Worm (Caenorhabditis elegans) whole organism, young adult: ENCODE data around the gene ttr-41.
A peak's percentile ranks its signal among the peaks of the same experiment; 100 is the strongest.
"Not testable (repeated sequence)": the region's sequence is repeated elsewhere in the genome, so short reads cannot be mapped to it uniquely, and the experiment has no call there.

Experiments
- B0019.2 ChIP-seq: fragments of 200-800 bp; sonication (Bioruptor generic); conservative IDR thresholded peaks from 2 replicates; pipeline ENCODE4 v1.3.6; 2022; ENCODE audit warnings: missing genetic modification reagents, missing genetic modification characterization, missing compliant biosample characterization
- B0336.3 ChIP-seq: fragments of 200-800 bp; sonication (Bioruptor generic); IDR thresholded peaks from 2 replicates; pipeline ENCODE4 v1.3.6; 2022; ENCODE audit warnings: missing genetic modification characterization, missing compliant biosample characterization
- C06A6.2 ChIP-seq: fragments of 200-800 bp; sonication (Bioruptor generic); conservative IDR thresholded peaks from 2 replicates; pipeline ENCODE4 v1.3.6; 2022; ENCODE audit warnings: missing genetic modification characterization, missing compliant biosample characterization
- F23B12.7 ChIP-seq: sonication (generic microtip); optimal IDR thresholded peaks from 2 replicates; lab custom pipeline; 2017; ENCODE audit warnings: missing genetic modification characterization, mild to moderate bottlenecking, missing compliant biosample characterization, antibody characterized with exemption, moderate library complexity; ENCODE audit not compliant: insufficient read depth
- F33H1.4 ChIP-seq: fragments of 200-800 bp; sonication (Bioruptor generic); IDR thresholded peaks from 2 replicates; pipeline ENCODE4 v1.3.6; 2022; ENCODE audit warnings: missing genetic modification reagents, missing genetic modification characterization, missing compliant biosample characterization
- F37B4.10 ChIP-seq: fragments of 200-800 bp; sonication (Bioruptor generic); IDR thresholded peaks from 2 replicates; pipeline ENCODE4 v1.3.6; 2022; ENCODE audit warnings: missing genetic modification characterization, missing compliant biosample characterization
- F49E8.2 ChIP-seq: sonication (generic microtip); optimal IDR thresholded peaks from 3 replicates; lab custom pipeline; 2017; ENCODE audit warnings: missing genetic modification characterization, mild to moderate bottlenecking, missing compliant biosample characterization, antibody characterized with exemption, moderate library complexity; ENCODE audit not compliant: insufficient read depth
- K11D2.4 ChIP-seq: fragments of 200-800 bp; sonication (Bioruptor generic); IDR thresholded peaks from 2 replicates; pipeline ENCODE4 v1.3.6; 2022; ENCODE audit warnings: missing genetic modification reagents, missing genetic modification characterization, missing compliant biosample characterization
- Y53G8AR.9 ChIP-seq: fragments of 200-800 bp; sonication (Bioruptor generic); conservative IDR thresholded peaks from 2 replicates; pipeline ENCODE4 v1.3.6; 2022; ENCODE audit warnings: missing genetic modification reagents, missing genetic modification characterization, missing compliant biosample characterization
- Y56A3A.18 ChIP-seq: fragments of 200-800 bp; sonication (Bioruptor generic); IDR thresholded peaks from 2 replicates; pipeline ENCODE4 v1.3.6; 2022; ENCODE audit warnings: missing genetic modification reagents, missing genetic modification characterization, missing compliant biosample characterization
- ZK185.1 ChIP-seq: sonication (generic microtip); optimal IDR thresholded peaks from 2 replicates; lab custom pipeline; 2016; ENCODE audit warnings: mild to moderate bottlenecking, missing genetic modification characterization, missing compliant biosample characterization; ENCODE audit not compliant: poor library complexity, severe bottlenecking
- aptf-3 ChIP-seq: fragments of 200-800 bp; sonication (Bioruptor generic); IDR thresholded peaks from 2 replicates; pipeline ENCODE4 v1.3.6; 2022; ENCODE audit warnings: missing genetic modification characterization, missing compliant biosample characterization
- athp-1 ChIP-seq: sonication (generic microtip); optimal IDR thresholded peaks from 2 replicates; lab custom pipeline; 2017; ENCODE audit warnings: mild to moderate bottlenecking, missing genetic modification characterization, missing compliant biosample characterization
- attf-3 ChIP-seq: fragments of 200-800 bp; sonication (Bioruptor generic); conservative IDR thresholded peaks from 2 replicates; pipeline ENCODE4 v1.3.6; 2022; ENCODE audit warnings: missing genetic modification reagents, missing genetic modification characterization, missing compliant biosample characterization
- attf-5 ChIP-seq: fragments of 200-800 bp; sonication (Bioruptor generic); optimal IDR thresholded peaks from 2 replicates; lab custom pipeline; 2018; ENCODE audit warnings: mild to moderate bottlenecking, missing genetic modification characterization, missing compliant biosample characterization
- bed-2 ChIP-seq: fragments of 200-800 bp; sonication (Bioruptor generic); IDR thresholded peaks from 2 replicates; pipeline ENCODE4 v1.3.6; 2022; ENCODE audit warnings: missing genetic modification reagents, missing genetic modification characterization, missing compliant biosample characterization
- die-1 ChIP-seq: sonication (generic microtip); optimal IDR thresholded peaks from 2 replicates; lab custom pipeline; 2016; ENCODE audit warnings: missing genotype, mild to moderate bottlenecking, missing genetic modification characterization, missing compliant biosample characterization
- dpl-1 ChIP-seq: fragments of 150-350 bp; optimal IDR thresholded peaks from 2 replicates; lab custom pipeline; 2014; ENCODE audit warnings: missing biosample characterization, missing genetic modification reagents, missing genetic modification characterization
- efl-1 ChIP-seq: fragments of 150-350 bp; optimal IDR thresholded peaks from 2 replicates; lab custom pipeline; 2014; ENCODE audit warnings: missing biosample characterization, missing genetic modification reagents, missing genetic modification characterization
- egl-18 ChIP-seq: fragments of 200-800 bp; sonication (Bioruptor generic); IDR thresholded peaks from 2 replicates; pipeline ENCODE4 v1.3.6; 2022; ENCODE audit warnings: missing genetic modification reagents, missing genetic modification characterization, missing compliant biosample characterization
- egl-44 ChIP-seq: fragments of 200-800 bp; sonication (Bioruptor generic); IDR thresholded peaks from 2 replicates; pipeline ENCODE4 v1.3.6; 2022; ENCODE audit warnings: missing genetic modification reagents, missing genetic modification characterization, missing compliant biosample characterization
- egrh-3 ChIP-seq: fragments of 200-800 bp; sonication (Bioruptor generic); IDR thresholded peaks from 2 replicates; pipeline ENCODE4 v1.3.6; 2022; ENCODE audit warnings: missing genetic modification reagents, missing genetic modification characterization, missing compliant biosample characterization
- hmg-1.2 ChIP-seq: fragments of 200-800 bp; sonication (Bioruptor generic); IDR thresholded peaks from 2 replicates; pipeline ENCODE4 v1.3.6; 2022; ENCODE audit warnings: missing genetic modification reagents, missing genetic modification characterization, missing compliant biosample characterization
- hrde-1 ChIP-seq: sonication (generic microtip); optimal IDR thresholded peaks from 2 replicates; lab custom pipeline; 2016; ENCODE audit warnings: missing genetic modification characterization, mild to moderate bottlenecking, missing compliant biosample characterization, moderate library complexity, missing genotype, missing genetic modification reagents, borderline replicate concordance
- hsf-1 ChIP-seq: fragments of 200-800 bp; sonication (Bioruptor generic); IDR thresholded peaks from 2 replicates; pipeline ENCODE4 v1.3.6; 2022; ENCODE audit warnings: missing genetic modification reagents, missing genetic modification characterization, missing compliant biosample characterization
- lin-35 ChIP-seq, 3 experiments: fragments of 150-350 bp in 2 of 3; sonication (generic microtip) in 1 of 3; optimal IDR thresholded peaks; 2 replicates each; lab custom pipeline; 2014 to 2018; ENCODE audit warnings: missing biosample characterization in 3 of 3, missing genetic modification characterization in 3 of 3, missing genetic modification reagents in 3 of 3
- lin-40 ChIP-seq: sonication (generic microtip); optimal IDR thresholded peaks from 2 replicates; lab custom pipeline; 2016; ENCODE audit warnings: missing genetic modification characterization, mild to moderate bottlenecking, missing compliant biosample characterization, missing genotype, missing genetic modification reagents
- lir-1 ChIP-seq: fragments of 200-800 bp; sonication (Bioruptor generic); conservative IDR thresholded peaks from 2 replicates; pipeline ENCODE4 v1.3.6; 2022; ENCODE audit warnings: missing genetic modification reagents, missing genetic modification characterization, missing compliant biosample characterization
- madf-3 ChIP-seq: fragments of 200-800 bp; sonication (Bioruptor generic); IDR thresholded peaks from 2 replicates; pipeline ENCODE4 v1.3.6; 2022; ENCODE audit warnings: missing genetic modification reagents, missing genetic modification characterization, missing compliant biosample characterization
- madf-6 ChIP-seq: fragments of 200-800 bp; sonication (Bioruptor generic); IDR thresholded peaks from 2 replicates; pipeline ENCODE4 v1.3.6; 2022; ENCODE audit warnings: missing genetic modification reagents, missing genetic modification characterization, missing compliant biosample characterization
- madf-8 ChIP-seq: fragments of 200-800 bp; sonication (Bioruptor generic); conservative IDR thresholded peaks from 2 replicates; pipeline ENCODE4 v1.3.6; 2022; ENCODE audit warnings: missing genetic modification reagents, missing genetic modification characterization, missing compliant biosample characterization
- nfyb-1 ChIP-seq: fragments of 200-800 bp; sonication (Bioruptor generic); IDR thresholded peaks from 2 replicates; pipeline ENCODE4 v1.3.6; 2022; ENCODE audit warnings: missing genetic modification reagents, missing genetic modification characterization, missing compliant biosample characterization
- nhr-80 ChIP-seq: sonication (generic microtip); optimal IDR thresholded peaks from 2 replicates; lab custom pipeline; 2016; ENCODE audit warnings: missing genetic modification characterization, missing compliant biosample characterization
- nhr-90 ChIP-seq: sonication (generic microtip); optimal IDR thresholded peaks from 2 replicates; lab custom pipeline; 2016; ENCODE audit warnings: missing genotype, mild to moderate bottlenecking, missing genetic modification characterization, missing compliant biosample characterization
- pbrm-1 ChIP-seq: fragments of 200-800 bp; sonication (Bioruptor generic); IDR thresholded peaks from 2 replicates; pipeline ENCODE4 v1.3.6; 2022; ENCODE audit warnings: missing genetic modification reagents, missing genetic modification characterization, missing compliant biosample characterization
- rpc-1 ChIP-seq, 2 experiments: fragments of 150-350 bp in 1 of 2; sonication (generic microtip) in 1 of 2; optimal IDR thresholded peaks; 2 replicates each; lab custom pipeline; 2014 to 2018; ENCODE audit warnings: missing biosample characterization in 1 of 2, missing genetic modification characterization in 1 of 2, missing genetic modification reagents in 1 of 2, missing genotype in 1 of 2
- snpc-1.3 ChIP-seq: sonication (generic microtip); optimal IDR thresholded peaks from 2 replicates; lab custom pipeline; 2017; ENCODE audit warnings: missing genetic modification characterization, mild to moderate bottlenecking, missing compliant biosample characterization, antibody characterized with exemption, moderate library complexity, missing genotype, missing genetic modification reagents; ENCODE audit not compliant: insufficient read depth
- snpc-4 ChIP-seq, 5 experiments: fragments of 150-350 bp in 1 of 5; sonication (generic microtip) in 4 of 5; optimal IDR thresholded peaks; 2 replicates each; lab custom pipeline; 2014 to 2018; ENCODE audit warnings: missing genetic modification characterization in 5 of 5, missing biosample characterization in 3 of 5, antibody characterized with exemption in 2 of 5, mild to moderate bottlenecking in 2 of 5, missing compliant biosample characterization in 2 of 5, missing genotype in 2 of 5, moderate library complexity in 2 of 5, missing genetic modification reagents in 1 of 5
- tlf-1 ChIP-seq: fragments of 200-800 bp; sonication (Bioruptor generic); optimal IDR thresholded peaks from 2 replicates; lab custom pipeline; 2018; ENCODE audit warnings: mild to moderate bottlenecking, missing genetic modification characterization, missing compliant biosample characterization
- unc-130 ChIP-seq: sonication (generic microtip); optimal IDR thresholded peaks from 2 replicates; lab custom pipeline; 2016; ENCODE audit warnings: missing genetic modification reagents, missing genetic modification characterization, missing compliant biosample characterization
- xnd-1 ChIP-seq: sonication (generic microtip); optimal IDR thresholded peaks from 2 replicates; lab custom pipeline; 2016; ENCODE audit warnings: missing genotype, missing genetic modification reagents, missing genetic modification characterization, missing compliant biosample characterization
- ztf-18 ChIP-seq: sonication (generic microtip); optimal IDR thresholded peaks from 2 replicates; lab custom pipeline; 2016; ENCODE audit warnings: missing genotype, mild to moderate bottlenecking, missing genetic modification characterization, missing compliant biosample characterization
- ztf-25 ChIP-seq: fragments of 200-800 bp; sonication (Bioruptor generic); IDR thresholded peaks from 2 replicates; pipeline ENCODE4 v1.3.6; 2022; ENCODE audit warnings: missing genetic modification reagents, missing genetic modification characterization, missing compliant biosample characterization
- ztf-26 ChIP-seq: sonication (generic microtip); optimal IDR thresholded peaks from 2 replicates; lab custom pipeline; 2017; ENCODE audit warnings: missing genetic modification characterization, missing compliant biosample characterization
- ztf-28 ChIP-seq: fragments of 200-800 bp; sonication (Bioruptor generic); IDR thresholded peaks from 2 replicates; pipeline ENCODE4 v1.3.6; 2022; ENCODE audit warnings: missing genetic modification reagents, missing genetic modification characterization, missing compliant biosample characterization

ttr-41 gene

ce11 chrII:4701482-4702119, 26.1 kb downstream of the ttr-41 start, which contains the start of gene unc-85 (continued):
- TF ChIP-seq C06A6.2 (GFP tag; lab: Robert Waterston, UW) (peak; percentile 98), nfyb-1 (peak; percentile 95), F49E8.2 (peak; percentile 87), ztf-25 (peak; percentile 93), F33H1.4 (peak; percentile 96), madf-8 (GFP tag; lab: Robert Waterston, UW) (peak; percentile 97), pbrm-1 (GFP tag; lab: Robert Waterston, UW) (peak; percentile 93), B0019.2 (GFP tag; lab: Robert Waterston, UW) (peak; percentile 98), ztf-28 (GFP tag; lab: Robert Waterston, UW) (peak; percentile 98), hsf-1 (GFP tag; lab: Robert Waterston, UW) (peak; percentile 95), athp-1 (peak; percentile 46), egl-44 (GFP tag; lab: Robert Waterston, UW) (peak; percentile 85), lir-1 (peak; percentile 86), attf-3 (peak; percentile 84), ztf-18 (tag; lab: Kevin White, UChicago) (peak; percentile 66), dpl-1 (GFP tag; lab: Kevin White, UChicago) (peak; percentile 88), F37B4.10 (0 out of 2 replicates have a peak, but pooled peaks have one; percentile 69), bed-2 (peak; percentile 94), attf-5 (GFP tag; lab: Kevin White, UChicago) (peak; percentile 90), xnd-1 (tag; lab: Kevin White, UChicago) (peak; percentile 88), aptf-3 (0 out of 2 replicates have a peak, but pooled peaks have one; percentile 53), nhr-90 (tag; lab: Kevin White, UChicago) (peak; percentile 34), Y56A3A.18 (GFP tag; lab: Robert Waterston, UW) (peak; percentile 75), snpc-4 (tag; optimal IDR thresholded peaks at IDR 0.05; lab: Kevin White, UChicago) (peak; percentile 20 to 66 (median 58)), nhr-80 (tag; lab: Kevin White, UChicago) (peak; percentile 57), tlf-1 (GFP tag; lab: Kevin White, UChicago) (peak; percentile 81), F23B12.7 (peak; percentile 45), ztf-26 (tag; lab: Kevin White, UChicago) (peak; percentile 60), hmg-1.2 (peak; percentile 86), unc-130 (GFP tag; lab: Kevin White, UChicago) (peak; percentile 56), Y53G8AR.9 (peak; percentile 94), madf-6 (GFP tag; lab: Robert Waterston, UW) (peak; percentile 99), lin-40 (tag; lab: Kevin White, UChicago) (peak; percentile 82), hrde-1 (tag; lab: Kevin White, UChicago) (peak; percentile 11), rpc-1 (optimal IDR thresholded peaks at IDR 0.05; lab: Kevin White, UChicago) (peak; percentile 35), madf-3 (GFP tag; lab: Robert Waterston, UW) (peak; percentile 95), die-1 (tag; lab: Kevin White, UChicago) (peak; percentile 28), ZK185.1 (tag; lab: Kevin White, UChicago) (peak; percentile 32), snpc-1.3 (tag; lab: Kevin White, UChicago) (peak; percentile 36), B0336.3 (GFP tag; lab: Robert Waterston, UW) (peak; percentile 69), efl-1 (peak; percentile 96), egrh-3 (GFP tag; lab: Robert Waterston, UW) (peak; percentile 85), K11D2.4 (peak; percentile 88), egl-18 (GFP tag; lab: Robert Waterston, UW) (0 out of 2 replicates have a peak, but pooled peaks have one; percentile 52), lin-35 (GFP tag; optimal IDR thresholded peaks at IDR 0.05; lab: Kevin White, UChicago) (peak; percentile 54 to 70 (median 60))
- not testable (repeated sequence) for TF ChIP-seq snpc-4 (GFP tag; optimal IDR thresholded peaks at IDR 0.05; lab: Kevin White, UChicago); rpc-1 (tag; optimal IDR thresholded peaks at IDR 0.05; lab: Kevin White, UChicago)
